Worm (Caenorhabditis elegans): ENCODE results near the gene orc-5.

Gene orc-5

ce11 chrIV:10718075-10718474, 16.3 kb downstream of the orc-5 start:
- TF ChIP-seq eor-1 (tag; optimal IDR thresholded peaks at IDR 0.05), result no peak
- TF ChIP-seq lin-15B (tag; optimal IDR thresholded peaks at IDR 0.05), result no peak
- TF ChIP-seq mdl-1 (tag; optimal IDR thresholded peaks at IDR 0.05), result no peak
- TF ChIP-seq egl-5 (tag; optimal IDR thresholded peaks at IDR 0.05), result no peak
- no peak for TF ChIP-seq nhr-11 (tag; optimal IDR thresholded peaks at IDR 0.05)

ce11 chrIV:10716348-10716747, 18.0 kb downstream of the orc-5 start, which contains the start of gene ncx-3:
ncx-3 (plus strand) TSS chrIV:10716648.
- no peak for TF ChIP-seq jun-1 (tag; optimal IDR thresholded peaks at IDR 0.05)
- no peak for TF ChIP-seq aly-2 (tag; optimal IDR thresholded peaks at IDR 0.05)
- no peak for TF ChIP-seq nhr-76 (tag; optimal IDR thresholded peaks at IDR 0.05)
- TF ChIP-seq unc-62 (GFP tag; optimal IDR thresholded peaks at IDR 0.05), result no peak
- TF ChIP-seq ceh-28 (tag; optimal IDR thresholded peaks at IDR 0.05), result no peak
- no peak for TF ChIP-seq egl-27 (tag; optimal IDR thresholded peaks at IDR 0.05)
- TF ChIP-seq ceh-9 (tag; optimal IDR thresholded peaks at IDR 0.05), result no peak
- no peak for TF ChIP-seq sea-2 (GFP tag; optimal IDR thresholded peaks at IDR 0.05)
- no peak for TF ChIP-seq eor-1 (tag; optimal IDR thresholded peaks at IDR 0.05)
- no peak for TF ChIP-seq lsy-12 (tag; optimal IDR thresholded peaks at IDR 0.05)
- TF ChIP-seq nhr-11 (tag; optimal IDR thresholded peaks at IDR 0.05), result no peak
- TF ChIP-seq daf-12 (tag; optimal IDR thresholded peaks at IDR 0.05), result no peak
- no peak for TF ChIP-seq mml-1 (tag; optimal IDR thresholded peaks at IDR 0.05)
- no peak for TF ChIP-seq ceh-16 (tag; optimal IDR thresholded peaks at IDR 0.05)
- TF ChIP-seq nfya-1 (tag; optimal IDR thresholded peaks at IDR 0.05; ENCODE audit: insufficient read depth), result no peak
- TF ChIP-seq zag-1 (tag; optimal IDR thresholded peaks at IDR 0.05), result no peak
- TF ChIP-seq nhr-28 (tag; optimal IDR thresholded peaks at IDR 0.05), result no peak
- no peak for TF ChIP-seq R02D3.7 (tag; optimal IDR thresholded peaks at IDR 0.05)
- TF ChIP-seq hmg-11 (tag; optimal IDR thresholded peaks at IDR 0.05), result no peak
- no peak for TF ChIP-seq pqm-1 (tag; optimal IDR thresholded peaks at IDR 0.05)

- TF ChIP-seq pqm-1 (tag; optimal IDR thresholded peaks at IDR 0.05) (peak; percentile 7), pha-4 (tag; optimal IDR thresholded peaks at IDR 0.05) (peak; percentile 78), elt-2 (tag; optimal IDR thresholded peaks at IDR 0.05) (peak; percentile 2), nhr-67 (tag; optimal IDR thresholded peaks at IDR 0.05) (no peak)
These were observed 19.8 kb downstream of the orc-5 start for ce11 chrIV:10714594-10714993.

ce11 chrIV:10711729-10712128, 22.7 kb downstream of the orc-5 start, which contains the start of gene glb-21:
glb-21 (minus strand) TSS chrIV:10711794.
- no peak for TF ChIP-seq ceh-16 (tag; optimal IDR thresholded peaks at IDR 0.05)
- TF ChIP-seq nhr-237 (tag; optimal IDR thresholded peaks at IDR 0.05), result no peak
- no peak for TF ChIP-seq fkh-10 (GFP tag; optimal IDR thresholded peaks at IDR 0.05)
- no peak for TF ChIP-seq elt-3 (tag; optimal IDR thresholded peaks at IDR 0.05)
- TF ChIP-seq pha-4 (tag; optimal IDR thresholded peaks at IDR 0.05), result no peak
- no peak for TF ChIP-seq nhr-77 (tag; optimal IDR thresholded peaks at IDR 0.05)
- TF ChIP-seq unc-62 (GFP tag; optimal IDR thresholded peaks at IDR 0.05), result no peak
- no peak for TF ChIP-seq tbx-2 (tag; optimal IDR thresholded peaks at IDR 0.05)
- TF ChIP-seq R02D3.7 (tag; optimal IDR thresholded peaks at IDR 0.05), result no peak
- TF ChIP-seq nfya-1 (tag; optimal IDR thresholded peaks at IDR 0.05; ENCODE audit: insufficient read depth), result no peak

ce11 chrIV:10706090-10706489, 28.3 kb downstream of the orc-5 start, which contains the start of gene R102.6:
R102.6 (minus strand) TSS chrIV:10706190.
- TF ChIP-seq nfya-1 (tag; optimal IDR thresholded peaks at IDR 0.05; ENCODE audit: insufficient read depth), result no peak
- no peak for TF ChIP-seq unc-62 (GFP tag; optimal IDR thresholded peaks at IDR 0.05)
- TF ChIP-seq ZK546.5 (tag; optimal IDR thresholded peaks at IDR 0.05), result no peak
- TF ChIP-seq unc-39 (tag; optimal IDR thresholded peaks at IDR 0.05), result no peak
- no peak for TF ChIP-seq ceh-16 (tag; optimal IDR thresholded peaks at IDR 0.05)
- no peak for TF ChIP-seq ceh-82 (tag; optimal IDR thresholded peaks at IDR 0.05)

ce11 chrIV:10705176-10705575, 29.2 kb downstream of the orc-5 start, which contains the start of gene R102.10:
R102.10 (plus strand) TSS chrIV:10705476.
- no peak for TF ChIP-seq ztf-4 (tag; optimal IDR thresholded peaks at IDR 0.05)
- TF ChIP-seq snpc-4 (tag; optimal IDR thresholded peaks at IDR 0.05), result no peak
- no peak for TF ChIP-seq nhr-77 (tag; optimal IDR thresholded peaks at IDR 0.05)
